Fruit fly (Drosophila melanogaster): ENCODE data around the gene COX6CL.

dm6 chr2L:5778157-5778556, 40.1 kb downstream of the COX6CL start:
- TF ChIP-seq zfh2 (GFP tag; optimal IDR thresholded peaks at IDR 0.05) (peak; percentile 17), zf30C (GFP tag; optimal IDR thresholded peaks at IDR 0.05) (no peak), eve (GFP tag; optimal IDR thresholded peaks at IDR 0.05) (no peak), CG10654 (GFP tag; optimal IDR thresholded peaks at IDR 0.05) (no peak), Lhr (GFP tag; optimal IDR thresholded peaks at IDR 0.05) (no peak)

Measured in whole organism, embryonic.